Fruit fly (Drosophila melanogaster) whole organism, embryonic: ENCODE data around the gene NK7.1.

ENCODE experiments used
- CG10209 ChIP-seq: fragments of 200-800 bp; sonication (Bioruptor generic); optimal IDR thresholded peaks from 3 replicates; lab custom pipeline; 2017; ENCODE audit warnings: missing biosample characterization, mild to moderate bottlenecking, missing genetic modification characterization, missing genetic modification reagents
- CG10267 ChIP-seq: fragments of 200-800 bp; sonication (Bioruptor generic); optimal IDR thresholded peaks from 2 replicates; lab custom pipeline; 2018; ENCODE audit warnings: missing biosample characterization, mild to moderate bottlenecking, missing genetic modification characterization, moderate library complexity
- CG13123 ChIP-seq: fragments of 200-800 bp; sonication (Bioruptor generic); optimal IDR thresholded peaks from 2 replicates; lab custom pipeline; 2016; ENCODE audit warnings: missing biosample characterization, missing genetic modification characterization
- CG13424 ChIP-seq: fragments of 200-800 bp; sonication (Bioruptor generic); optimal IDR thresholded peaks from 2 replicates; lab custom pipeline; 2019; ENCODE audit warnings: missing biosample characterization, mild to moderate bottlenecking, missing genetic modification characterization, moderate library complexity
- CG15696 ChIP-seq: fragments of 200-800 bp; sonication (Bioruptor generic); optimal IDR thresholded peaks from 2 replicates; lab custom pipeline; 2019; ENCODE audit warnings: missing biosample characterization, mild to moderate bottlenecking, missing genetic modification characterization, moderate library complexity
- CG17802 ChIP-seq: fragments of 200-800 bp; sonication (Bioruptor generic); optimal IDR thresholded peaks from 2 replicates; lab custom pipeline; 2018; ENCODE audit warnings: missing biosample characterization, mild to moderate bottlenecking, missing genetic modification characterization, moderate library complexity
- CG18262 ChIP-seq: fragments of 200-800 bp; optimal IDR thresholded peaks from 3 replicates; lab custom pipeline; 2019; ENCODE audit warnings: missing biosample characterization, mild to moderate bottlenecking, missing genetic modification characterization, moderate library complexity
- CG2202 ChIP-seq: fragments of 200-800 bp; sonication (Bioruptor generic); optimal IDR thresholded peaks from 2 replicates; lab custom pipeline; 2018; ENCODE audit warnings: missing biosample characterization, mild to moderate bottlenecking, missing genetic modification characterization
- CG30020 ChIP-seq: fragments of 200-800 bp; optimal IDR thresholded peaks from 2 replicates; lab custom pipeline; 2019; ENCODE audit warnings: missing biosample characterization, mild to moderate bottlenecking, missing genetic modification characterization, moderate library complexity
- CG3163 ChIP-seq: fragments of 200-800 bp; sonication (Bioruptor generic); optimal IDR thresholded peaks from 3 replicates; lab custom pipeline; 2016; ENCODE audit warnings: missing biosample characterization, missing genetic modification characterization
- CG34224 ChIP-seq: fragments of 200-800 bp; sonication (Bioruptor generic); IDR thresholded peaks from 3 replicates; pipeline ENCODE4 v1.3.6; 2022; ENCODE audit warnings: missing biosample characterization, missing genetic modification characterization; ENCODE audit not compliant: partially characterized antibody
- CG3847 ChIP-seq: fragments of 200-800 bp; sonication (Bioruptor generic); IDR thresholded peaks from 2 replicates; pipeline ENCODE4 v1.3.6; 2022; ENCODE audit warnings: missing biosample characterization, missing genetic modification characterization
- CG6175 ChIP-seq: fragments of 200-800 bp; sonication (Bioruptor generic); IDR thresholded peaks from 3 replicates; pipeline ENCODE4 v1.3.6; 2022; ENCODE audit warnings: missing biosample characterization, missing genetic modification characterization
- CG6254 ChIP-seq: fragments of 200-800 bp; sonication (Bioruptor generic); optimal IDR thresholded peaks from 3 replicates; lab custom pipeline; 2017; ENCODE audit warnings: mild to moderate bottlenecking, missing biosample characterization, missing genetic modification reagents, missing genetic modification characterization
- CG7556 ChIP-seq: fragments of 200-800 bp; sonication (Bioruptor generic); optimal IDR thresholded peaks from 2 replicates; lab custom pipeline; 2017; ENCODE audit warnings: missing biosample characterization, mild to moderate bottlenecking, missing genetic modification characterization
- CG7745 ChIP-seq: fragments of 200-800 bp; sonication (Bioruptor generic); optimal IDR thresholded peaks from 2 replicates; lab custom pipeline; 2018; ENCODE audit warnings: missing biosample characterization, mild to moderate bottlenecking, missing genetic modification characterization, moderate library complexity
- CG7839 ChIP-seq: fragments of 200-800 bp; sonication (Bioruptor generic); optimal IDR thresholded peaks from 3 replicates; lab custom pipeline; 2018; ENCODE audit warnings: missing biosample characterization, mild to moderate bottlenecking, missing genetic modification characterization, moderate library complexity
- CG7963 ChIP-seq: fragments of 200-800 bp; sonication (Bioruptor generic); IDR thresholded peaks from 3 replicates; pipeline ENCODE4 v1.3.6; 2022; ENCODE audit warnings: missing biosample characterization, missing genetic modification characterization; ENCODE audit not compliant: partially characterized antibody
- CG8924 ChIP-seq: fragments of 200-800 bp; optimal IDR thresholded peaks from 3 replicates; lab custom pipeline; 2019; ENCODE audit warnings: missing biosample characterization, mild to moderate bottlenecking, missing genetic modification characterization, moderate library complexity
- Camta ChIP-seq: fragments of 200-800 bp; sonication (Bioruptor generic); optimal IDR thresholded peaks from 2 replicates; lab custom pipeline; 2016; ENCODE audit warnings: missing biosample characterization, missing genetic modification characterization
- CoRest ChIP-seq: fragments of 200-800 bp; sonication (Bioruptor generic); optimal IDR thresholded peaks from 3 replicates; lab custom pipeline; 2018; ENCODE audit warnings: missing biosample characterization, mild to moderate bottlenecking, missing genetic modification characterization, moderate library complexity
- Dref ChIP-seq: fragments of 200-800 bp; sonication (Bioruptor generic); IDR thresholded peaks from 2 replicates; pipeline ENCODE4 v1.3.6; 2022; ENCODE audit warnings: missing biosample characterization, missing genetic modification characterization
- Drgx ChIP-seq: fragments of 200-800 bp; sonication (Bioruptor generic); IDR thresholded peaks from 2 replicates; pipeline ENCODE4 v1.3.6; 2022; ENCODE audit warnings: missing biosample characterization, missing genetic modification characterization
- H15 ChIP-seq: fragments of 200-800 bp; sonication (Bioruptor generic); IDR thresholded peaks from 3 replicates; pipeline ENCODE4 v1.3.6; 2022; ENCODE audit warnings: missing biosample characterization, missing genetic modification characterization
- HHEX ChIP-seq: fragments of 200-800 bp; sonication (Bioruptor generic); optimal IDR thresholded peaks from 3 replicates; lab custom pipeline; 2017; ENCODE audit warnings: missing biosample characterization, mild to moderate bottlenecking, missing genetic modification characterization, missing genetic modification reagents
- HLH54F ChIP-seq: fragments of 200-800 bp; sonication (Bioruptor generic); optimal IDR thresholded peaks from 3 replicates; lab custom pipeline; 2016; ENCODE audit warnings: missing biosample characterization, missing genetic modification characterization
- Hmr ChIP-seq: fragments of 200-800 bp; sonication (Bioruptor generic); optimal IDR thresholded peaks from 3 replicates; lab custom pipeline; 2017; ENCODE audit warnings: mild to moderate bottlenecking, missing biosample characterization, missing genetic modification reagents, missing genetic modification characterization
- Lhr ChIP-seq: fragments of 200-800 bp; sonication (Bioruptor generic); optimal IDR thresholded peaks from 3 replicates; lab custom pipeline; 2017; ENCODE audit warnings: mild to moderate bottlenecking, missing biosample characterization, missing genetic modification reagents, missing genetic modification characterization
- MBD-R2 ChIP-seq: fragments of 200-800 bp; sonication (Bioruptor generic); IDR thresholded peaks from 2 replicates; pipeline ENCODE4 v1.3.6; 2022; ENCODE audit warnings: missing biosample characterization, missing genetic modification characterization
- Meics ChIP-seq: fragments of 200-800 bp; sonication (Bioruptor generic); optimal IDR thresholded peaks from 2 replicates; lab custom pipeline; 2017; ENCODE audit warnings: missing biosample characterization, mild to moderate bottlenecking, missing genetic modification characterization
- Mes4 ChIP-seq: fragments of 200-800 bp; sonication (Bioruptor generic); optimal IDR thresholded peaks from 2 replicates; lab custom pipeline; 2016; ENCODE audit warnings: missing biosample characterization, missing genetic modification characterization
- Pdp1 ChIP-seq, 2 experiments: fragments of 200-800 bp; sonication (Bioruptor generic); optimal IDR thresholded peaks; 3 replicates each; lab custom pipeline; 2016; ENCODE audit warnings: missing biosample characterization in 2 of 2, missing genetic modification characterization in 2 of 2, mild to moderate bottlenecking in 1 of 2, moderate library complexity in 1 of 2
- amos ChIP-seq: fragments of 200-800 bp; sonication (Bioruptor generic); IDR thresholded peaks from 2 replicates; pipeline ENCODE4 v1.3.6; 2022; ENCODE audit warnings: missing biosample characterization, missing genetic modification characterization; ENCODE audit not compliant: partially characterized antibody
- chif ChIP-seq, 2 experiments: fragments of 200-800 bp; sonication (Bioruptor generic); optimal IDR thresholded peaks; 3 replicates each; lab custom pipeline; 2016; ENCODE audit warnings: missing biosample characterization in 2 of 2, missing genetic modification characterization in 2 of 2
- dm ChIP-seq: fragments of 200-800 bp; sonication (Bioruptor generic); optimal IDR thresholded peaks from 3 replicates; lab custom pipeline; 2016; ENCODE audit warnings: missing biosample characterization, missing genetic modification characterization
- exex ChIP-seq: fragments of 200-800 bp; sonication (Bioruptor generic); optimal IDR thresholded peaks from 4 replicates; lab custom pipeline; 2018; ENCODE audit warnings: missing biosample characterization, mild to moderate bottlenecking, missing genetic modification characterization, moderate library complexity
- gsb ChIP-seq: fragments of 200-800 bp; sonication (Bioruptor generic); IDR thresholded peaks from 2 replicates; pipeline ENCODE4 v1.3.6; 2022; ENCODE audit warnings: missing biosample characterization, missing genetic modification characterization
- kni ChIP-seq: fragments of 200-800 bp; sonication (Bioruptor generic); optimal IDR thresholded peaks from 3 replicates; lab custom pipeline; 2017; ENCODE audit warnings: mild to moderate bottlenecking, missing biosample characterization, missing genetic modification reagents, missing genetic modification characterization
- org-1 ChIP-seq: fragments of 200-800 bp; sonication (Bioruptor generic); optimal IDR thresholded peaks from 2 replicates; lab custom pipeline; 2017; ENCODE audit warnings: missing biosample characterization, missing genetic modification characterization
- pnt ChIP-seq: fragments of 200-800 bp; sonication (Bioruptor generic); optimal IDR thresholded peaks from 3 replicates; lab custom pipeline; 2016; ENCODE audit warnings: missing biosample characterization, missing genetic modification characterization
- prd ChIP-seq, 3 experiments: fragments of >200 bp in 2 of 3; fragments of 200-800 bp in 1 of 3; sonication (Bioruptor generic) in 1 of 3; optimal IDR thresholded peaks in 2 of 3; IDR thresholded peaks in 1 of 3; 2 replicates in 2 of 3; 3 replicates in 1 of 3; pipeline versions ENCODE4 v1.3.6 to Lab custom; 2017 to 2022; ENCODE audit warnings: missing biosample characterization in 1 of 3, missing genetic modification characterization in 1 of 3
- psq ChIP-seq: fragments of 200-800 bp; sonication (Bioruptor generic); optimal IDR thresholded peaks from 2 replicates; lab custom pipeline; 2017; ENCODE audit warnings: missing biosample characterization, missing genetic modification characterization
- run ChIP-seq: fragments of 200-800 bp; sonication (Bioruptor generic); optimal IDR thresholded peaks from 3 replicates; lab custom pipeline; 2018; ENCODE audit warnings: missing biosample characterization, mild to moderate bottlenecking, missing genetic modification characterization
- schlank ChIP-seq: fragments of 200-800 bp; sonication (Bioruptor generic); optimal IDR thresholded peaks from 2 replicates; lab custom pipeline; 2018; ENCODE audit warnings: missing biosample characterization, mild to moderate bottlenecking, missing genetic modification characterization
- so ChIP-seq: fragments of 200-800 bp; sonication (Bioruptor generic); IDR thresholded peaks from 3 replicates; pipeline ENCODE4 v1.3.6; 2022; ENCODE audit warnings: missing biosample characterization, missing genetic modification characterization
- sqz ChIP-seq: fragments of 200-800 bp; sonication (Bioruptor generic); optimal IDR thresholded peaks from 3 replicates; lab custom pipeline; 2018; ENCODE audit warnings: missing biosample characterization, mild to moderate bottlenecking, missing genetic modification characterization
- sr ChIP-seq: fragments of 200-800 bp; sonication (Bioruptor generic); IDR thresholded peaks from 3 replicates; pipeline ENCODE4 v1.3.6; 2022; ENCODE audit warnings: missing biosample characterization, missing genetic modification characterization
- vvl ChIP-seq: fragments of 200-800 bp; sonication (Bioruptor generic); IDR thresholded peaks from 2 replicates; pipeline ENCODE4 v1.3.6; 2022; ENCODE audit warnings: missing biosample characterization, missing genetic modification characterization

NK7.1 gene

DNA sequence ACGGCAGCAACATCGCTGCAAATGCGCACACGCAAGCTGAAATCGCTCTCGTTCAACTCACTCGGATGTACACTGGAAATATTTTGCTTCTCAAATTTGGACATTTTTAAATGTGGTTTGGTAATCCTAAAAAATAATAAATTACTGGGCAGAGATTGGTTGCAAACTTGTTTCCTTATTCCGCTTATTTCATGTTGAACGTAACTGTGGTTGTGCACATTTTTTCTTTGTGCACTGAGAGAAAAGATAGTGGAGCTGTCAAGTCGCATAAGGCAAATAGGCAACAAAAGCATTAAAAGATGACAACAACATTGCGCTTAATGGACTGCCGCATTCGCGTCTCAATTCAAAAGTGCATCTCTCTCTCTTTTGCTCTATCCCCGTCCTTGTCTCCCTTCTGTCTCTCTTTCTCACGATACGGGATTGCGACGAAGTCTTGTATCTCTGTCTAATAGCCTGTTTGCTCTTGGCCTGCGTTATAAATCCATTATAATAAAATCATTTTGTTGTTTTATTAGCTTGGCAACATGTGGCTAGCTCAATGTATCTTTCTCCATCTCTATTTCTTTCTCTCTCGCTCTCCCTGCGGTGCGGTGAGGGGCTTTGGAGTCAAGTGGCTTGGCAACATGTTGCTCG is 559 bp upstream of the NK7.1 start (continued):
- peak; percentile 96 for TF ChIP-seq CG13424 (tag; lab: Kevin White, UChicago)
- TF ChIP-seq CG18262 (tag; lab: Kevin White, UChicago), result peak; percentile 84
- peak; percentile 95 for TF ChIP-seq CoRest (tag; lab: Kevin White, UChicago)
- peak; percentile 95 for TF ChIP-seq so
- peak; percentile 92 for TF ChIP-seq CG13123 (GFP tag; lab: Kevin White, UChicago)
- peak; percentile 46; the same call in 1 of the 3 replicates for TF ChIP-seq CG6175 (GFP tag; lab: Robert Waterston, UW)
- peak; percentile 73 for TF ChIP-seq schlank (tag; lab: Kevin White, UChicago)
- no peak for TF ChIP-seq kni (GFP tag; lab: Kevin White, UChicago)
- no peak for TF ChIP-seq CG34224
- TF ChIP-seq dm (GFP tag; lab: Kevin White, UChicago), result peak; percentile 92
- TF ChIP-seq vvl (GFP tag; lab: Robert Waterston, UW), result peak; percentile 95
- peak; percentile 86 for TF ChIP-seq psq (GFP tag; lab: Kevin White, UChicago)
- no peak; the same call in 1 of the 2 replicates for TF ChIP-seq gsb (GFP tag; lab: Robert Waterston, UW)
- no peak for TF ChIP-seq Dref (GFP tag; lab: Robert Waterston, UW)
- TF ChIP-seq CG15696 (tag; lab: Kevin White, UChicago), result peak; percentile 23
- peak; percentile 16 for TF ChIP-seq exex (tag; lab: Kevin White, UChicago)
- TF ChIP-seq CG7963 (GFP tag; lab: Robert Waterston, UW), result no peak
- peak; percentile 87 for TF ChIP-seq CG7839 (tag; lab: Kevin White, UChicago)
- TF ChIP-seq Camta, result peak; percentile 97
- peak; percentile 89 for TF ChIP-seq CG3163 (GFP tag; lab: Kevin White, UChicago)
- peak; percentile 84 to 90 for TF ChIP-seq Pdp1 (GFP tag; optimal IDR thresholded peaks at IDR 0.05; lab: Kevin White, UChicago)
- peak; percentile 67 for TF ChIP-seq run (tag; lab: Kevin White, UChicago)
- peak; percentile 92 for TF ChIP-seq org-1 (GFP tag; lab: Kevin White, UChicago)
- TF ChIP-seq MBD-R2 (GFP tag; lab: Robert Waterston, UW), result peak; percentile 63
- TF ChIP-seq H15 (GFP tag; lab: Robert Waterston, UW), result peak; percentile 89
- peak; percentile 93 for TF ChIP-seq CG7556
- peak; percentile 65 for TF ChIP-seq sqz (GFP tag; lab: Kevin White, UChicago)
- TF ChIP-seq Drgx (GFP tag; lab: Robert Waterston, UW), result peak; percentile 98
- peak; percentile 89 for TF ChIP-seq Hmr (GFP tag; lab: Kevin White, UChicago)
- peak; percentile 84 for TF ChIP-seq Meics (GFP tag; lab: Kevin White, UChicago)
- peak; percentile 80 for TF ChIP-seq HHEX (GFP tag; lab: Kevin White, UChicago)
- peak; percentile 84 for TF ChIP-seq sr (GFP tag; lab: Robert Waterston, UW)
- peak; percentile 90 for TF ChIP-seq CG8924 (tag; lab: Kevin White, UChicago)
- no peak for TF ChIP-seq amos (GFP tag; lab: Robert Waterston, UW)
- peak; percentile 67 for TF ChIP-seq CG17802 (tag; lab: Kevin White, UChicago)
- TF ChIP-seq Mes4 (GFP tag; lab: Kevin White, UChicago), result peak; percentile 96
- peak; percentile 87 for TF ChIP-seq CG2202
- TF ChIP-seq CG6254 (GFP tag; lab: Kevin White, UChicago), result peak; percentile 63
- TF ChIP-seq chif (GFP tag; optimal IDR thresholded peaks at IDR 0.05; lab: Kevin White, UChicago), result peak; percentile 92 to 97
- TF ChIP-seq CG30020, result peak; percentile 57
- TF ChIP-seq prd (optimal IDR thresholded peaks at IDR 0.05; lab: Kevin White, UChicago), result no peak
- TF ChIP-seq prd (GFP tag; IDR thresholded peaks at IDR 0.05; lab: Robert Waterston, UW), result peak; percentile 86
- peak; percentile 95 for TF ChIP-seq CG3847 (GFP tag; lab: Robert Waterston, UW)
- TF ChIP-seq CG10267 (tag; lab: Kevin White, UChicago), result peak; percentile 75
- peak; percentile 94 for TF ChIP-seq HLH54F (GFP tag; lab: Kevin White, UChicago)
- TF ChIP-seq CG7745 (tag; lab: Kevin White, UChicago), result peak; percentile 52
- TF ChIP-seq CG10209 (GFP tag; lab: Kevin White, UChicago), result peak; percentile 95
- TF ChIP-seq pnt (GFP tag; lab: Kevin White, UChicago), result peak; percentile 91
- peak; percentile 88 for TF ChIP-seq Lhr (GFP tag; lab: Kevin White, UChicago)
